Fruit fly (Drosophila melanogaster) whole organism, embryonic: ENCODE data around the gene Sox102F.

ENCODE experiments used
- Asciz ChIP-seq: fragments of 200-800 bp; sonication (Bioruptor generic); optimal IDR thresholded peaks from 2 replicates; lab custom pipeline; 2017; ENCODE audit warnings: missing biosample characterization, mild to moderate bottlenecking, missing genetic modification characterization, missing genetic modification reagents
- BtbVII ChIP-seq: fragments of 200-800 bp; sonication (Bioruptor generic); optimal IDR thresholded peaks from 3 replicates; lab custom pipeline; 2017; ENCODE audit warnings: missing biosample characterization, mild to moderate bottlenecking, missing genetic modification characterization
- Bteb2 ChIP-seq: fragments of 200-800 bp; sonication (Bioruptor generic); optimal IDR thresholded peaks from 2 replicates; lab custom pipeline; 2016; ENCODE audit warnings: missing biosample characterization, missing genetic modification characterization
- CG11247 ChIP-seq: fragments of 200-800 bp; sonication (Bioruptor generic); IDR thresholded peaks from 2 replicates; pipeline ENCODE4 v1.3.6; 2022; ENCODE audit warnings: missing biosample characterization, missing genetic modification characterization
- CG11456 ChIP-seq: fragments of 200-800 bp; sonication (Bioruptor generic); IDR thresholded peaks from 3 replicates; pipeline ENCODE4 v1.3.6; 2022; ENCODE audit warnings: missing biosample characterization, missing genetic modification characterization
- CG12391 ChIP-seq: fragments of 200-800 bp; sonication (Bioruptor generic); optimal IDR thresholded peaks from 3 replicates; lab custom pipeline; 2018; ENCODE audit warnings: missing biosample characterization, mild to moderate bottlenecking, missing genetic modification characterization, moderate library complexity
- CG15011 ChIP-seq: fragments of 200-800 bp; sonication (Bioruptor generic); optimal IDR thresholded peaks from 3 replicates; lab custom pipeline; 2018; ENCODE audit warnings: missing biosample characterization, mild to moderate bottlenecking, missing genetic modification characterization
- CG1602 ChIP-seq: fragments of 200-800 bp; sonication (Bioruptor generic); optimal IDR thresholded peaks from 3 replicates; lab custom pipeline; 2016; ENCODE audit warnings: missing biosample characterization, missing genetic modification characterization
- CG2889 ChIP-seq: fragments of 200-800 bp; sonication (Bioruptor generic); IDR thresholded peaks from 3 replicates; pipeline ENCODE4 v1.3.6; 2022; ENCODE audit warnings: missing biosample characterization, missing genetic modification characterization
- CG5245 ChIP-seq: fragments of 200-800 bp; sonication (Bioruptor generic); optimal IDR thresholded peaks from 3 replicates; lab custom pipeline; 2016; ENCODE audit warnings: missing biosample characterization, missing genetic modification characterization
- CG5953 ChIP-seq: fragments of 200-800 bp; sonication (Bioruptor generic); IDR thresholded peaks from 2 replicates; pipeline ENCODE4 v1.3.6; 2022; ENCODE audit warnings: missing biosample characterization, missing genetic modification characterization
- CG9215 ChIP-seq: fragments of 200-800 bp; sonication (Bioruptor generic); IDR thresholded peaks from 2 replicates; pipeline ENCODE4 v1.3.6; 2022; ENCODE audit warnings: missing biosample characterization, missing genetic modification characterization
- CG9437 ChIP-seq: fragments of 200-800 bp; sonication (Bioruptor generic); optimal IDR thresholded peaks from 2 replicates; lab custom pipeline; 2018; ENCODE audit warnings: missing biosample characterization, mild to moderate bottlenecking, missing genetic modification characterization
- CG9727 ChIP-seq: fragments of 200-800 bp; sonication (Bioruptor generic); optimal IDR thresholded peaks from 3 replicates; lab custom pipeline; 2017; ENCODE audit warnings: missing biosample characterization, mild to moderate bottlenecking, missing genetic modification characterization
- CTCF ChIP-seq: fragments of 200-800 bp; sonication (Bioruptor generic); optimal IDR thresholded peaks from 2 replicates; lab custom pipeline; 2017; ENCODE audit warnings: missing biosample characterization, mild to moderate bottlenecking, missing genetic modification characterization, moderate library complexity
- Dfd ChIP-seq, 2 experiments: fragments of >200 bp; optimal IDR thresholded peaks; 2 replicates each; lab custom pipeline; 2017; ENCODE audit warnings: missing biosample characterization in 2 of 2, missing genetic modification characterization in 2 of 2
- Elba2 ChIP-seq: fragments of 200-800 bp; sonication (Bioruptor generic); optimal IDR thresholded peaks from 3 replicates; lab custom pipeline; 2016; ENCODE audit warnings: missing biosample characterization, missing genetic modification characterization
- Ets65A ChIP-seq: fragments of 200-800 bp; sonication (Bioruptor generic); peaks from one replicate; lab custom pipeline; 2016; ENCODE audit warnings: missing biosample characterization, missing genetic modification characterization
- HLHmδ ChIP-seq: fragments of 200-800 bp; sonication (Bioruptor generic); optimal IDR thresholded peaks from 2 replicates; lab custom pipeline; 2018; ENCODE audit warnings: missing biosample characterization, mild to moderate bottlenecking, missing genetic modification characterization, moderate library complexity
- Hey ChIP-seq: fragments of 200-800 bp; sonication (Bioruptor generic); optimal IDR thresholded peaks from 3 replicates; lab custom pipeline; 2018; ENCODE audit warnings: missing biosample characterization, mild to moderate bottlenecking, missing genetic modification characterization
- Hr3 ChIP-seq: fragments of 200-800 bp; sonication (Bioruptor generic); optimal IDR thresholded peaks from 3 replicates; lab custom pipeline; 2016; ENCODE audit warnings: missing biosample characterization, missing genetic modification characterization
- Lpt ChIP-seq: fragments of >200 bp; optimal IDR thresholded peaks from 2 replicates; lab custom pipeline; 2018; ENCODE audit warnings: missing biosample characterization, missing genetic modification characterization
- MESR4 ChIP-seq: fragments of 200-800 bp; sonication (Bioruptor generic); optimal IDR thresholded peaks from 2 replicates; lab custom pipeline; 2018; ENCODE audit warnings: missing biosample characterization, mild to moderate bottlenecking, missing genetic modification characterization, moderate library complexity
- Neu2 ChIP-seq: fragments of 200-800 bp; sonication (Bioruptor generic); optimal IDR thresholded peaks from 3 replicates; lab custom pipeline; 2016; ENCODE audit warnings: missing biosample characterization, missing genetic modification characterization, borderline replicate concordance
- Trl ChIP-seq, 3 experiments: fragments of >200 bp in 2 of 3; fragments of 200-800 bp in 1 of 3; sonication (Bioruptor generic) in 1 of 3; optimal IDR thresholded peaks; 2 replicates in 1 of 3; 3 replicates in 2 of 3; lab custom pipeline; 2016 to 2017; ENCODE audit warnings: missing biosample characterization in 1 of 3, missing genetic modification characterization in 1 of 3
- Xbp1 ChIP-seq: fragments of 200-800 bp; sonication (Bioruptor generic); optimal IDR thresholded peaks from 3 replicates; lab custom pipeline; 2016; ENCODE audit warnings: missing biosample characterization, mild to moderate bottlenecking, missing genetic modification characterization
- bowl ChIP-seq: fragments of 200-800 bp; sonication (Bioruptor generic); IDR thresholded peaks from 2 replicates; pipeline ENCODE4 v1.3.6; 2022; ENCODE audit warnings: missing biosample characterization, missing genetic modification characterization
- br ChIP-seq: fragments of >200 bp; optimal IDR thresholded peaks from 2 replicates; lab custom pipeline; 2017
- cg ChIP-seq: fragments of 200-800 bp; sonication (Bioruptor generic); optimal IDR thresholded peaks from 3 replicates; lab custom pipeline; 2019; ENCODE audit warnings: missing biosample characterization, mild to moderate bottlenecking, missing genetic modification characterization, moderate library complexity
- chm ChIP-seq: fragments of 200-800 bp; sonication (Bioruptor generic); IDR thresholded peaks from 2 replicates; pipeline ENCODE4 v1.3.6; 2022; ENCODE audit warnings: missing biosample characterization, missing genetic modification characterization
- dan ChIP-seq: fragments of 200-800 bp; sonication (Bioruptor generic); IDR thresholded peaks from 2 replicates; pipeline ENCODE4 v1.3.6; 2022; ENCODE audit warnings: missing biosample characterization, missing genetic modification characterization
- dati ChIP-seq: fragments of 200-800 bp; sonication (Bioruptor generic); IDR thresholded peaks from 2 replicates; pipeline ENCODE4 v1.3.6; 2022; ENCODE audit warnings: missing biosample characterization, missing genetic modification characterization
- disco-r ChIP-seq: fragments of 200-800 bp; sonication (Bioruptor generic); optimal IDR thresholded peaks from 2 replicates; lab custom pipeline; 2016; ENCODE audit warnings: missing biosample characterization, missing genetic modification characterization
- fd3F ChIP-seq: fragments of 200-800 bp; sonication (Bioruptor generic); optimal IDR thresholded peaks from 2 replicates; lab custom pipeline; 2018; ENCODE audit warnings: missing biosample characterization, mild to moderate bottlenecking, missing genetic modification characterization, moderate library complexity
- fd64A ChIP-seq: fragments of 200-800 bp; sonication (Bioruptor generic); optimal IDR thresholded peaks from 3 replicates; lab custom pipeline; 2018; ENCODE audit warnings: missing biosample characterization, mild to moderate bottlenecking, missing genetic modification characterization
- gcm ChIP-seq: fragments of 200-800 bp; sonication (Bioruptor generic); optimal IDR thresholded peaks from 2 replicates; lab custom pipeline; 2019; ENCODE audit warnings: missing biosample characterization, mild to moderate bottlenecking, missing genetic modification characterization, moderate library complexity
- ind ChIP-seq: fragments of 200-800 bp; sonication (Bioruptor generic); optimal IDR thresholded peaks from 3 replicates; lab custom pipeline; 2016; ENCODE audit warnings: missing biosample characterization, missing genetic modification characterization
- jumu ChIP-seq: fragments of 200-800 bp; sonication (Bioruptor generic); optimal IDR thresholded peaks from 3 replicates; lab custom pipeline; 2016; ENCODE audit warnings: missing biosample characterization, missing genetic modification characterization
- lola ChIP-seq, 3 experiments: fragments of >200 bp in 2 of 3; fragments of 200-800 bp in 1 of 3; sonication (Bioruptor generic) in 1 of 3; optimal IDR thresholded peaks; 2 replicates each; lab custom pipeline; 2017 to 2019; ENCODE audit warnings: missing biosample characterization in 3 of 3, missing genetic modification characterization in 3 of 3, mild to moderate bottlenecking in 1 of 3, moderate library complexity in 1 of 3
- mam ChIP-seq: fragments of 200-800 bp; sonication (Bioruptor generic); optimal IDR thresholded peaks from 3 replicates; lab custom pipeline; 2016; ENCODE audit warnings: missing biosample characterization, missing genetic modification characterization
- otp ChIP-seq: fragments of 200-800 bp; sonication (Bioruptor generic); IDR thresholded peaks from 3 replicates; pipeline ENCODE4, ENCODE4 v1.3.6; 2022; ENCODE audit warnings: missing biosample characterization, missing genetic modification characterization
- peb ChIP-seq: fragments of 200-800 bp; sonication (Bioruptor generic); IDR thresholded peaks from 2 replicates; pipeline ENCODE4 v1.3.6; 2022; ENCODE audit warnings: missing biosample characterization, missing genetic modification characterization
- sim ChIP-seq: fragments of 200-800 bp; sonication (Bioruptor generic); IDR thresholded peaks from 2 replicates; pipeline ENCODE4 v1.3.6; 2022; ENCODE audit warnings: missing biosample characterization, missing genetic modification characterization
- sna ChIP-seq: fragments of 200-800 bp; sonication (Bioruptor generic); IDR thresholded peaks from 2 replicates; pipeline ENCODE4 v1.3.6; 2022; ENCODE audit warnings: missing biosample characterization, missing genetic modification characterization; ENCODE audit not compliant: partially characterized antibody
- ssp ChIP-seq: fragments of 200-800 bp; sonication (Bioruptor generic); IDR thresholded peaks from 2 replicates; pipeline ENCODE4 v1.3.6; 2022; ENCODE audit warnings: missing biosample characterization, missing genetic modification characterization
- tap ChIP-seq: fragments of 200-800 bp; optimal IDR thresholded peaks from 3 replicates; lab custom pipeline; 2019; ENCODE audit warnings: missing biosample characterization, mild to moderate bottlenecking, missing genetic modification characterization, moderate library complexity
- tgo ChIP-seq: fragments of 200-800 bp; sonication (Bioruptor generic); IDR thresholded peaks from 3 replicates; pipeline ENCODE4 v1.3.6; 2022; ENCODE audit warnings: missing biosample characterization, missing genetic modification characterization
- zfh1 ChIP-seq: fragments of 200-800 bp; sonication (Bioruptor generic); IDR thresholded peaks from 3 replicates; pipeline ENCODE4 v1.3.6; 2022; ENCODE audit warnings: missing biosample characterization, missing genetic modification characterization
- zfh2 ChIP-seq: fragments of 200-800 bp; sonication (Bioruptor generic); optimal IDR thresholded peaks from 2 replicates; lab custom pipeline; 2016; ENCODE audit warnings: missing biosample characterization, missing genetic modification characterization

Sox102F gene

dm6 chr4:807422-808391 lies 26.5 kb downstream of the Sox102F start (continued):
- TF ChIP-seq Elba2 (GFP tag; lab: Kevin White, UChicago) = no peak
- TF ChIP-seq Trl (optimal IDR thresholded peaks at IDR 0.05; lab: Kevin White, UChicago) = peak; percentile 70 to 78
- peak; percentile 58 for TF ChIP-seq Trl (GFP tag; optimal IDR thresholded peaks at IDR 0.05; lab: Kevin White, UChicago)
- TF ChIP-seq br (lab: Kevin White, UChicago) = no peak
- no peak for TF ChIP-seq Lpt (GFP tag; lab: Kevin White, UChicago)
- no peak for TF ChIP-seq Hey
- peak; percentile 75 for TF ChIP-seq jumu (GFP tag; lab: Kevin White, UChicago)
- TF ChIP-seq CG15011 (GFP tag; lab: Kevin White, UChicago) = peak; percentile 67
- peak; percentile 91 for TF ChIP-seq CG9727 (GFP tag; lab: Kevin White, UChicago)
- peak; percentile 86 for TF ChIP-seq CG9437
- TF ChIP-seq CG11247 (GFP tag; lab: Robert Waterston, UW) = no peak
- no peak; the same call in 1 of the 2 replicates for TF ChIP-seq CG9215 (GFP tag; lab: Robert Waterston, UW)
- TF ChIP-seq HLHmδ (GFP tag; lab: Kevin White, UChicago) = no peak
- TF ChIP-seq sim = no peak
- TF ChIP-seq BtbVII (GFP tag; lab: Kevin White, UChicago) = peak; percentile 69
- peak; percentile 53; the same call in 1 of the 2 replicates for TF ChIP-seq peb (GFP tag; lab: Robert Waterston, UW)
- peak in 1 of 3 experiments; percentile 81 for TF ChIP-seq lola (GFP tag; optimal IDR thresholded peaks at IDR 0.05; lab: Kevin White, UChicago)
- peak; percentile 82 for TF ChIP-seq Xbp1
- peak; percentile 35; the same call in 1 of the 3 replicates for TF ChIP-seq CG2889 (GFP tag; lab: Robert Waterston, UW)
- TF ChIP-seq tap (tag; lab: Kevin White, UChicago) = peak; percentile 36
- no peak for TF ChIP-seq Neu2 (GFP tag; lab: Kevin White, UChicago)
- peak; percentile 36 for TF ChIP-seq gcm (GFP tag; lab: Kevin White, UChicago)
- no peak for TF ChIP-seq CG5953 (GFP tag; lab: Robert Waterston, UW)
- TF ChIP-seq disco-r (GFP tag; lab: Kevin White, UChicago) = peak; percentile 70
- peak; percentile 64 for TF ChIP-seq fd3F (GFP tag; lab: Kevin White, UChicago)
- TF ChIP-seq zfh2 (GFP tag; lab: Kevin White, UChicago) = peak; percentile 35
- TF ChIP-seq dan (GFP tag; lab: Robert Waterston, UW) = no peak
- peak; percentile 91 for TF ChIP-seq CG1602 (GFP tag; lab: Kevin White, UChicago)
- no peak for TF ChIP-seq bowl (GFP tag; lab: Robert Waterston, UW)
- no peak for TF ChIP-seq CG11456 (GFP tag; lab: Robert Waterston, UW)
- TF ChIP-seq Asciz (GFP tag; lab: Kevin White, UChicago) = peak; percentile 80
- TF ChIP-seq CTCF (GFP tag; lab: Kevin White, UChicago) = peak; percentile 3
- peak; percentile 64; the same call in 2 of the 3 replicates for TF ChIP-seq tgo
- peak; percentile 79 for TF ChIP-seq Bteb2 (GFP tag; lab: Kevin White, UChicago)
- peak; percentile 85 for TF ChIP-seq Hr3
- no peak for TF ChIP-seq CG12391 (tag; lab: Kevin White, UChicago)
- no peak for TF ChIP-seq chm (GFP tag; lab: Robert Waterston, UW)
- no peak for TF ChIP-seq MESR4 (GFP tag; lab: Kevin White, UChicago)
- 0 out of 2 replicates have a peak, but pooled peaks have one; percentile 35 for TF ChIP-seq dati (GFP tag; lab: Robert Waterston, UW)
- peak; percentile 51; the same call in 1 of the 3 replicates for TF ChIP-seq zfh1 (GFP tag; lab: Robert Waterston, UW)
- TF ChIP-seq Ets65A = peak; percentile 95
- TF ChIP-seq sna = no peak
- no peak for TF ChIP-seq Dfd (GFP tag; optimal IDR thresholded peaks at IDR 0.05; lab: Kevin White, UChicago)
- TF ChIP-seq ssp (GFP tag; lab: Robert Waterston, UW) = no peak; the same call in 1 of the 2 replicates
- TF ChIP-seq mam (GFP tag; lab: Kevin White, UChicago) = peak; percentile 72
- peak; percentile 83 for TF ChIP-seq CG5245 (GFP tag; lab: Kevin White, UChicago)
- peak; percentile 23 for TF ChIP-seq fd64A (GFP tag; lab: Kevin White, UChicago)
- TF ChIP-seq cg = peak; percentile 90
- TF ChIP-seq otp (GFP tag; lab: Robert Waterston, UW) = no peak
- TF ChIP-seq ind (GFP tag; lab: Kevin White, UChicago) = peak; percentile 78
